Worm (Caenorhabditis elegans) whole organism, L2 larva: ENCODE measurements around the gene C04A11.5.
A peak's percentile ranks its signal among the peaks of the same experiment; 100 is the strongest.

Experiments
- C34F6.9 ChIP-seq: fragments of 150-350 bp; optimal IDR thresholded peaks from 2 replicates; lab custom pipeline; 2014; ENCODE audit warnings: missing biosample characterization, missing genetic modification characterization
- F13H6.1 ChIP-seq: sonication (generic microtip); optimal IDR thresholded peaks from 2 replicates; lab custom pipeline; 2016; ENCODE audit warnings: missing genetic modification characterization, missing compliant biosample characterization
- R02D3.7 ChIP-seq: fragments of 150-350 bp; optimal IDR thresholded peaks from 2 replicates; lab custom pipeline; 2014; ENCODE audit warnings: missing biosample characterization, missing genetic modification characterization
- Y55F3AM.14 ChIP-seq: fragments of 200-800 bp; sonication (Bioruptor generic); optimal IDR thresholded peaks from 2 replicates; lab custom pipeline; 2018; ENCODE audit warnings: mild to moderate bottlenecking, missing genetic modification characterization, missing compliant biosample characterization
- ZK546.5 ChIP-seq: sonication (generic microtip); optimal IDR thresholded peaks from 2 replicates; lab custom pipeline; 2017; ENCODE audit warnings: missing biosample characterization, missing genetic modification characterization
- alr-1 ChIP-seq: fragments of 150-350 bp; optimal IDR thresholded peaks from 2 replicates; lab custom pipeline; 2014; ENCODE audit warnings: missing biosample characterization, missing genetic modification characterization
- aly-2 ChIP-seq: fragments of 150-350 bp; optimal IDR thresholded peaks from 2 replicates; lab custom pipeline; 2014; ENCODE audit warnings: missing biosample characterization, missing genetic modification characterization
- ama-1 ChIP-seq: fragments of 150-350 bp; optimal IDR thresholded peaks from 2 replicates; lab custom pipeline; 2018; ENCODE audit warnings: inconsistent platforms
- blmp-1 ChIP-seq: sonication (generic microtip); optimal IDR thresholded peaks from 2 replicates; lab custom pipeline; 2017; ENCODE audit warnings: missing genetic modification characterization, mild to moderate bottlenecking, missing compliant biosample characterization, antibody characterized with exemption, moderate library complexity; ENCODE audit not compliant: insufficient read depth
- dmd-4 ChIP-seq: sonication (generic microtip); optimal IDR thresholded peaks from 2 replicates; lab custom pipeline; 2017; ENCODE audit warnings: missing biosample characterization, missing genetic modification characterization
- elt-1 ChIP-seq: fragments of 150-350 bp; optimal IDR thresholded peaks from 2 replicates; lab custom pipeline; 2014; ENCODE audit warnings: missing biosample characterization, missing genetic modification characterization
- elt-3 ChIP-seq: sonication (generic microtip); optimal IDR thresholded peaks from 2 replicates; lab custom pipeline; 2017; ENCODE audit warnings: missing biosample characterization, missing genetic modification characterization
- fos-1 ChIP-seq: fragments of 150-350 bp; optimal IDR thresholded peaks from 2 replicates; lab custom pipeline; 2014; ENCODE audit warnings: missing biosample characterization, missing genetic modification characterization
- lin-11 ChIP-seq: fragments of 150-350 bp; sonication (generic microtip); optimal IDR thresholded peaks from 2 replicates; lab custom pipeline; 2014; ENCODE audit warnings: missing biosample characterization, missing genetic modification characterization, inconsistent platforms, mixed read lengths
- lin-13 ChIP-seq: fragments of 150-350 bp; optimal IDR thresholded peaks from 2 replicates; lab custom pipeline; 2014; ENCODE audit warnings: missing biosample characterization, missing genetic modification reagents, missing genetic modification characterization
- lin-39 ChIP-seq: fragments of 150-350 bp; optimal IDR thresholded peaks from 2 replicates; lab custom pipeline; 2014; ENCODE audit warnings: missing biosample characterization, missing genetic modification reagents, missing genetic modification characterization
- lsy-2 ChIP-seq, 2 experiments: fragments of 150-350 bp in 1 of 2; sonication (generic microtip) in 1 of 2; optimal IDR thresholded peaks; 2 replicates each; lab custom pipeline; 2014 to 2017; ENCODE audit warnings: missing biosample characterization in 2 of 2, missing genetic modification characterization in 2 of 2
- mab-5 ChIP-seq: fragments of 150-350 bp; optimal IDR thresholded peaks from 2 replicates; lab custom pipeline; 2014; ENCODE audit warnings: missing biosample characterization, missing genetic modification characterization
- mbf-1 ChIP-seq: sonication (generic microtip); optimal IDR thresholded peaks from 2 replicates; lab custom pipeline; 2017; ENCODE audit warnings: missing biosample characterization, missing genetic modification characterization
- nhr-11 ChIP-seq: fragments of 150-350 bp; optimal IDR thresholded peaks from 2 replicates; lab custom pipeline; 2014; ENCODE audit warnings: missing biosample characterization, missing genetic modification characterization
- nhr-12 ChIP-seq: fragments of 150-350 bp; optimal IDR thresholded peaks from 2 replicates; lab custom pipeline; 2014; ENCODE audit warnings: missing biosample characterization, missing genetic modification characterization
- nhr-237 ChIP-seq: fragments of 150-350 bp; optimal IDR thresholded peaks from 2 replicates; lab custom pipeline; 2014; ENCODE audit warnings: missing biosample characterization, missing genetic modification characterization
- nhr-25 ChIP-seq: fragments of 150-350 bp; sonication (generic microtip); optimal IDR thresholded peaks from 3 replicates; lab custom pipeline; 2014; ENCODE audit warnings: missing biosample characterization, missing genetic modification characterization
- nhr-6 ChIP-seq: fragments of 150-350 bp; optimal IDR thresholded peaks from 2 replicates; lab custom pipeline; 2014; ENCODE audit warnings: missing biosample characterization, missing genetic modification characterization
- sem-4 ChIP-seq: fragments of 150-350 bp; optimal IDR thresholded peaks from 2 replicates; lab custom pipeline; 2014; ENCODE audit warnings: missing biosample characterization, missing genetic modification reagents, missing genetic modification characterization
- skn-1 ChIP-seq: sonication (generic microtip); optimal IDR thresholded peaks from 2 replicates; lab custom pipeline; 2017; ENCODE audit warnings: missing biosample characterization, missing genetic modification characterization
- sma-9 ChIP-seq, 2 experiments: fragments of 150-350 bp in 1 of 2; sonication (generic microtip) in 1 of 2; optimal IDR thresholded peaks; 2 replicates each; lab custom pipeline; 2014 to 2016; ENCODE audit warnings: missing genetic modification characterization in 2 of 2, mild to moderate bottlenecking in 1 of 2, missing biosample characterization in 1 of 2, missing compliant biosample characterization in 1 of 2, missing genetic modification reagents in 1 of 2, moderate library complexity in 1 of 2
- snpc-4 ChIP-seq: fragments of 150-350 bp; optimal IDR thresholded peaks from 2 replicates; lab custom pipeline; 2014; ENCODE audit warnings: missing biosample characterization, missing genetic modification characterization
- unc-39 ChIP-seq: fragments of 150-350 bp; optimal IDR thresholded peaks from 2 replicates; lab custom pipeline; 2014; ENCODE audit warnings: missing biosample characterization, missing genetic modification characterization
- unc-55 ChIP-seq: fragments of 150-350 bp; sonication (generic microtip); optimal IDR thresholded peaks from 3 replicates; lab custom pipeline; 2014; ENCODE audit warnings: missing biosample characterization, missing genetic modification reagents, missing genetic modification characterization
- zag-1 ChIP-seq: fragments of 150-350 bp; optimal IDR thresholded peaks from 2 replicates; lab custom pipeline; 2014; ENCODE audit warnings: missing biosample characterization, missing genetic modification characterization
- ztf-11 ChIP-seq: sonication (generic microtip); optimal IDR thresholded peaks from 2 replicates; lab custom pipeline; 2017; ENCODE audit warnings: missing biosample characterization, missing genetic modification characterization
- ztf-4 ChIP-seq: fragments of 150-350 bp; optimal IDR thresholded peaks from 2 replicates; lab custom pipeline; 2014; ENCODE audit warnings: missing biosample characterization, missing genetic modification characterization

Gene C04A11.5

ce11 chrX:13700642-13701233 is 36.4 kb downstream of the C04A11.5 start (continued):
- TF ChIP-seq lin-13 (GFP tag; lab: Kevin White, UChicago) (peak; percentile 99), aly-2 (peak; percentile 92), dmd-4 (peak; percentile 82), sem-4 (peak; percentile 99), ztf-4 (tag; lab: Kevin White, UChicago) (peak; percentile 99), R02D3.7 (peak; percentile 83), nhr-6 (peak; percentile 100), Y55F3AM.14 (GFP tag; lab: Kevin White, UChicago) (peak; percentile 91), mbf-1 (tag; lab: Kevin White, UChicago) (peak; percentile 78), C34F6.9 (tag; lab: Kevin White, UChicago) (peak; percentile 100), sma-9 (GFP tag; optimal IDR thresholded peaks at IDR 0.05; lab: Kevin White, UChicago) (peak; percentile 99), sma-9 (tag; optimal IDR thresholded peaks at IDR 0.05; lab: Kevin White, UChicago) (peak; percentile 69), fos-1 (peak; percentile 99), ZK546.5 (tag; lab: Kevin White, UChicago) (peak; percentile 81), mab-5 (tag; lab: Kevin White, UChicago) (peak; percentile 99)

DNA sequence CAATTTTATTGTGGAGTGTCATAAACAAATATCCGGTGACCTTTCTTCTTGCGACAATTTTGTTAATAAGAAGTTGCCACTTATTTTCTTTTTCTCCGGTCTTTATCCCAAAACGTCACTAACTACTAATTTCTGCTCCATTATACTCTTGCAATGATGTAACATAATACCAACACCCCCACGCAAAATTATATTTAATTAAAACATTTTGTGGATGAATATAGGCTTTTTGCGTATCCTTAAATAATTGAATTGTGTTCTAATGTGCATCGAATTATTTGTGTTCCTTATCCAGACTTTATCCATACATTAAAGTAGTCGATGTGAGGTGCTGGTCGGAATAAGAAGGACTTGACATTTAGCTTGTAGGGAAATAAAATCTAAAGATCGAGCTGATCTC is 38.5 kb downstream of the C04A11.5 start:
- TF ChIP-seq unc-55 (GFP tag; lab: Kevin White, UChicago): no peak
- no peak for TF ChIP-seq unc-39 (tag; lab: Kevin White, UChicago)
- TF ChIP-seq F13H6.1 (tag; lab: Kevin White, UChicago): no peak
- no peak for TF ChIP-seq elt-3 (tag; lab: Kevin White, UChicago)

DNA sequence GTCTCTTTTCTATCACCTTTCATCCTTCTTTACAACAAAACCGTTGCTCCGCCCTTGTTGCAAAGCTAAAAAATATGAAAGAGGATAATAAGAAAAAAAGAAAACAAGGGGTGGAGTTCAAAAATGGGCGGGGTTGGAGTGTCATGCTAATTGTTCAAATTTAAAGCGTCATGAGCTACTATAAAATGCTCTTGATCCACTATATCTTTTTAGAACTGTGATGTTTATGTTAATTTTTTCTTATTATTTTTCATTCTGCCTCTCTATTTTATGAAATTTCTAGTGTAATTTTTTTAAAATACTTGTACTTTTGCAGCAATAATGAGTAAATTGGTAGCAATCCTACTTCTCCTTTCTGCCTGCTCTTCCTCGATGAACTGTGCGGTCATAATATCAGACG is 42.2 kb downstream of the C04A11.5 start, which contains the start of gene K02D3.1:
Gene K02D3.1, plus strand, starts transcription at position 301 of the 400 bp plus-strand sequence.
- TF ChIP-seq blmp-1 (no peak), C34F6.9 (tag; lab: Kevin White, UChicago) (no peak), skn-1 (tag; lab: Kevin White, UChicago) (no peak), elt-1 (no peak), lin-13 (GFP tag; lab: Kevin White, UChicago) (no peak)

DNA sequence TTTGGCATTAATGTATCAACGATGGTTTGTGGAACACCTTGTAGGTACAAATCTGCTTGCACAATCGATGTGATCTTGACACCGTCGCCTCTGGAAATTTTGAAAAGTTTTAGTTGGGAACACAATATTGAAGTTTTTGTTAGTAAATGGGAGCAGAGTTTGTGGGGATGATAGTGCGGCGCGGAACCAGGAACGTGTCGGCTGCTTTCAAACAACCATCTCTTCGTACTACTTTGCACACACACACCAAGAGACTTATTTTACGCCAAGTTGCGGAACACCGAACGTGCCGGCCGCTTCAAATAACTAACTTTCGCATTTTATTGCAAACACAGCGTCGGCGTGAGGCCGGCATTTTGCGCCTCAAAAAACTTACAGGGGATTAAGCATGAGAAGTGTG is 44.7 kb downstream of the C04A11.5 start:
- TF ChIP-seq snpc-4 (tag; lab: Kevin White, UChicago) (peak; percentile 58), nhr-25 (tag; lab: Kevin White, UChicago) (no peak)

- TF ChIP-seq ZK546.5 (tag; lab: Kevin White, UChicago): no peak
- TF ChIP-seq zag-1 (tag; lab: Kevin White, UChicago): no peak
- no peak for TF ChIP-seq R02D3.7
- no peak for TF ChIP-seq nhr-11 (tag; lab: Kevin White, UChicago)
- no peak for TF ChIP-seq alr-1
- TF ChIP-seq nhr-12: no peak
- no peak for TF ChIP-seq lin-13 (GFP tag; lab: Kevin White, UChicago)
- TF ChIP-seq elt-1: no peak
- TF ChIP-seq fos-1: no peak
- TF ChIP-seq blmp-1: no peak
- TF ChIP-seq lin-39 (tag; lab: Kevin White, UChicago): no peak
- no peak for TF ChIP-seq ztf-4 (tag; lab: Kevin White, UChicago)
- no peak for TF ChIP-seq ama-1 (lab: Kevin White, UChicago)
- no peak for TF ChIP-seq lin-11 (tag; lab: Kevin White, UChicago)
- no peak for TF ChIP-seq ztf-11 (tag; lab: Kevin White, UChicago)
- no peak for TF ChIP-seq nhr-237 (tag; lab: Kevin White, UChicago)
- no peak for TF ChIP-seq lsy-2 (tag; optimal IDR thresholded peaks at IDR 0.05; lab: Kevin White, UChicago)
- no peak for TF ChIP-seq aly-2
- no peak for TF ChIP-seq unc-39 (tag; lab: Kevin White, UChicago)
- no peak for TF ChIP-seq sem-4
- TF ChIP-seq, all 48 proteins: peak for 0
These were observed 47.5 kb downstream of the C04A11.5 start, which contains the start of gene K02D3.2 for ce11 chrX:13711909-13712308. K02D3.2 (minus strand) TSS chrX:13712009.
